Worm (Caenorhabditis elegans) whole organism, early embryonic: ENCODE measurements around the gene clec-165.

ENCODE experiments used
- ama-1 ChIP-seq: fragments of 150-350 bp; optimal IDR thresholded peaks from 2 replicates; lab custom pipeline; 2014
- ceh-13 ChIP-seq: fragments of 200-800 bp; sonication (Bioruptor generic); optimal IDR thresholded peaks from 2 replicates; lab custom pipeline; 2018; ENCODE audit warnings: mild to moderate bottlenecking, missing genetic modification characterization, missing compliant biosample characterization
- ets-7 ChIP-seq: sonication (generic microtip); optimal IDR thresholded peaks from 2 replicates; lab custom pipeline; 2016; ENCODE audit warnings: missing genotype, missing genetic modification characterization, missing compliant biosample characterization
- tra-4 ChIP-seq: sonication (generic microtip); optimal IDR thresholded peaks from 2 replicates; lab custom pipeline; 2017; ENCODE audit warnings: missing genetic modification characterization, missing compliant biosample characterization

- TF ChIP-seq ceh-13 (GFP tag; lab: Kevin White, UChicago) (no peak), tra-4 (no peak), ets-7 (tag; lab: Kevin White, UChicago) (no peak), ama-1 (lab: Kevin White, UChicago) (no peak)
Measured at ce11 chrIV:1209813-1210212, 36.9 kb downstream of the clec-165 start.
